Worm (Caenorhabditis elegans) whole organism, late embryonic: ENCODE data around the gene cest-35.1.

Source experiments
- C08G9.2 ChIP-seq: sonication (generic microtip); optimal IDR thresholded peaks from 2 replicates; lab custom pipeline; 2016; ENCODE audit warnings: mild to moderate bottlenecking, missing genetic modification characterization, moderate library complexity, missing compliant biosample characterization
- C38D4.7 ChIP-seq: fragments of 200-800 bp; sonication (Bioruptor generic); optimal IDR thresholded peaks from 2 replicates; lab custom pipeline; 2018; ENCODE audit warnings: mild to moderate bottlenecking, missing genetic modification characterization, moderate library complexity, missing compliant biosample characterization
- K02D7.2 ChIP-seq: sonication (generic microtip); optimal IDR thresholded peaks from 2 replicates; lab custom pipeline; 2017; ENCODE audit warnings: mild to moderate bottlenecking, missing genetic modification characterization, missing compliant biosample characterization
- Y22D7AL.16 ChIP-seq: sonication (generic microtip); optimal IDR thresholded peaks from 2 replicates; lab custom pipeline; 2016; ENCODE audit warnings: missing genetic modification characterization, missing compliant biosample characterization
- ahr-1 ChIP-seq: sonication (generic microtip); optimal IDR thresholded peaks from 2 replicates; lab custom pipeline; 2016; ENCODE audit warnings: missing genetic modification characterization, missing compliant biosample characterization
- ama-1 ChIP-seq: fragments of 150-350 bp; optimal IDR thresholded peaks from 2 replicates; lab custom pipeline; 2014
- ceh-18 ChIP-seq: sonication (generic microtip); optimal IDR thresholded peaks from 2 replicates; lab custom pipeline; 2016; ENCODE audit warnings: missing genetic modification characterization, missing compliant biosample characterization
- ceh-2 ChIP-seq: sonication (generic microtip); optimal IDR thresholded peaks from 2 replicates; lab custom pipeline; 2016; ENCODE audit warnings: missing genotype, missing genetic modification characterization, missing compliant biosample characterization
- ceh-22 ChIP-seq: sonication (generic microtip); optimal IDR thresholded peaks from 2 replicates; lab custom pipeline; 2017; ENCODE audit warnings: missing biosample characterization, missing genetic modification characterization
- ceh-34 ChIP-seq: sonication (generic microtip); optimal IDR thresholded peaks from 2 replicates; lab custom pipeline; 2016; ENCODE audit warnings: mild to moderate bottlenecking, missing genetic modification characterization, missing compliant biosample characterization
- ceh-45 ChIP-seq: fragments of 200-800 bp; sonication (Bioruptor generic); IDR thresholded peaks from 2 replicates; pipeline ENCODE4 v1.3.6; 2022; ENCODE audit warnings: missing genetic modification reagents, missing genetic modification characterization, missing compliant biosample characterization
- ceh-48 ChIP-seq: sonication (generic microtip); optimal IDR thresholded peaks from 2 replicates; lab custom pipeline; 2016; ENCODE audit warnings: missing genetic modification characterization, inconsistent platforms, missing compliant biosample characterization
- ceh-6 ChIP-seq: fragments of 200-800 bp; sonication (Bioruptor generic); optimal IDR thresholded peaks from 2 replicates; lab custom pipeline; 2018; ENCODE audit warnings: mild to moderate bottlenecking, missing genetic modification characterization, missing compliant biosample characterization
- ceh-9 ChIP-seq: sonication (generic microtip); optimal IDR thresholded peaks from 2 replicates; lab custom pipeline; 2016; ENCODE audit warnings: mild to moderate bottlenecking, missing genetic modification characterization, inconsistent platforms, missing compliant biosample characterization
- che-1 ChIP-seq: sonication (generic microtip); optimal IDR thresholded peaks from 2 replicates; lab custom pipeline; 2016; ENCODE audit warnings: mild to moderate bottlenecking, missing genetic modification characterization, missing compliant biosample characterization
- dmd-4 ChIP-seq: sonication (generic microtip); optimal IDR thresholded peaks from 2 replicates; lab custom pipeline; 2016; ENCODE audit warnings: borderline replicate concordance, missing genetic modification characterization, missing compliant biosample characterization
- dve-1 ChIP-seq: sonication (generic microtip); optimal IDR thresholded peaks from 2 replicates; lab custom pipeline; 2017; ENCODE audit warnings: antibody characterized with exemption, mild to moderate bottlenecking, missing genetic modification characterization, missing compliant biosample characterization
- elt-2 ChIP-seq: sonication (generic microtip); optimal IDR thresholded peaks from 2 replicates; lab custom pipeline; 2016; ENCODE audit warnings: missing genetic modification reagents, missing genetic modification characterization, missing compliant biosample characterization
- eyg-1 ChIP-seq: sonication (generic microtip); optimal IDR thresholded peaks from 2 replicates; lab custom pipeline; 2016; ENCODE audit warnings: missing genotype, missing genetic modification characterization, missing compliant biosample characterization
- fax-1 ChIP-seq: sonication (generic microtip); optimal IDR thresholded peaks from 2 replicates; lab custom pipeline; 2016; ENCODE audit warnings: missing genotype, missing genetic modification characterization, missing compliant biosample characterization
- gmeb-2 ChIP-seq: sonication (generic microtip); optimal IDR thresholded peaks from 2 replicates; lab custom pipeline; 2016; ENCODE audit warnings: missing genetic modification characterization, inconsistent platforms, missing compliant biosample characterization
- hlh-30 ChIP-seq: sonication (generic microtip); optimal IDR thresholded peaks from 2 replicates; lab custom pipeline; 2017; ENCODE audit warnings: antibody characterized with exemption, missing genetic modification characterization, missing compliant biosample characterization; ENCODE audit not compliant: insufficient read depth
- hlh-8 ChIP-seq: sonication (generic microtip); optimal IDR thresholded peaks from 2 replicates; lab custom pipeline; 2016; ENCODE audit warnings: missing genotype, missing genetic modification characterization, missing compliant biosample characterization
- lim-6 ChIP-seq: sonication (generic microtip); optimal IDR thresholded peaks from 2 replicates; lab custom pipeline; 2016; ENCODE audit warnings: missing genetic modification characterization, missing compliant biosample characterization
- lin-11 ChIP-seq: fragments of 200-800 bp; sonication (Bioruptor generic); optimal IDR thresholded peaks from 2 replicates; lab custom pipeline; 2018; ENCODE audit warnings: mild to moderate bottlenecking, missing genetic modification characterization, missing compliant biosample characterization
- nhr-11 ChIP-seq: fragments of 150-350 bp; optimal IDR thresholded peaks from 2 replicates; lab custom pipeline; 2014; ENCODE audit warnings: missing biosample characterization, missing genetic modification characterization
- npax-4 ChIP-seq: sonication (generic microtip); optimal IDR thresholded peaks from 2 replicates; lab custom pipeline; 2016; ENCODE audit warnings: missing genetic modification characterization, missing compliant biosample characterization
- odd-2 ChIP-seq: sonication (generic microtip); optimal IDR thresholded peaks from 2 replicates; lab custom pipeline; 2017; ENCODE audit warnings: antibody characterized with exemption, mild to moderate bottlenecking, missing genetic modification characterization, missing compliant biosample characterization
- pag-3 ChIP-seq: sonication (generic microtip); optimal IDR thresholded peaks from 2 replicates; lab custom pipeline; 2016; ENCODE audit warnings: missing compliant biosample characterization, missing genetic modification characterization, borderline replicate concordance
- pat-9 ChIP-seq: fragments of 200-800 bp; sonication (Bioruptor generic); optimal IDR thresholded peaks from 2 replicates; lab custom pipeline; 2018; ENCODE audit warnings: mild to moderate bottlenecking, missing genetic modification characterization, moderate library complexity, missing compliant biosample characterization
- pax-1 ChIP-seq: fragments of 150-350 bp; optimal IDR thresholded peaks from 2 replicates; lab custom pipeline; 2014; ENCODE audit warnings: missing biosample characterization, missing genetic modification characterization
- pqm-1 ChIP-seq: sonication (generic microtip); optimal IDR thresholded peaks from 2 replicates; lab custom pipeline; 2016; ENCODE audit warnings: missing genetic modification characterization, missing compliant biosample characterization
- pros-1 ChIP-seq: fragments of 150-350 bp; optimal IDR thresholded peaks from 2 replicates; lab custom pipeline; 2014; ENCODE audit warnings: missing biosample characterization, missing genetic modification reagents, missing genetic modification characterization
- syd-9 ChIP-seq: sonication (generic microtip); optimal IDR thresholded peaks from 2 replicates; lab custom pipeline; 2016; ENCODE audit warnings: mild to moderate bottlenecking, missing genetic modification characterization, moderate library complexity, missing compliant biosample characterization
- tbx-2 ChIP-seq: sonication (generic microtip); optimal IDR thresholded peaks from 2 replicates; lab custom pipeline; 2016; ENCODE audit warnings: missing genetic modification characterization, missing compliant biosample characterization
- unc-55 ChIP-seq: sonication (generic microtip); optimal IDR thresholded peaks from 2 replicates; lab custom pipeline; 2017; ENCODE audit warnings: missing biosample characterization, missing genetic modification reagents, missing genetic modification characterization
- zip-5 ChIP-seq: sonication (generic microtip); optimal IDR thresholded peaks from 2 replicates; lab custom pipeline; 2016; ENCODE audit warnings: missing genetic modification characterization, missing compliant biosample characterization
- ztf-16 ChIP-seq: sonication (generic microtip); optimal IDR thresholded peaks from 2 replicates; lab custom pipeline; 2017; ENCODE audit warnings: missing genetic modification characterization, missing compliant biosample characterization

cest-35.1 gene

DNA sequence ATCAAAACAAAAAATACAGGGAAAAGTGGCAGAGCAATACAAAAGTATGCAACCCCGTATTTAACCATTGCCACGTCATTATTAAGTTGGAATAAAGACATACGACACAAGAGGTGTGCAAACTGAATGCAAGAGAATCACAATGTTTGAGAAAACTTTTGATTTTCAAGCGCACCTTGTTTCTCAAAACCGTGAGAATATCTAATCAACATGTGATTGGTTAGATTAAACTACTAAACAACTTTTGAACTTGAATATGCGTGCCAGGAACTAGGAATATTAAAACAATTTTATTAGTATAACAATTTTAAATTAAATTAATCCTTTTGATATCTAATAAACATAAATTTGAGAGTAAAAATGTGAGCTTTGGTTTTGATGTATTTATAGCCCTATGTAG is 16.5 kb upstream of the cest-35.1 start, which contains the start of gene srt-70:
TSS of gene srt-70 (minus strand) at position 101 of the 400 bp plus-strand sequence.
- TF ChIP-seq pat-9 (no peak), pag-3 (no peak), ceh-45 (GFP tag; lab: Robert Waterston, UW) (no peak), tbx-2 (no peak), ceh-18 (tag; lab: Kevin White, UChicago) (no peak), ceh-9 (tag; lab: Kevin White, UChicago) (no peak)

DNA sequence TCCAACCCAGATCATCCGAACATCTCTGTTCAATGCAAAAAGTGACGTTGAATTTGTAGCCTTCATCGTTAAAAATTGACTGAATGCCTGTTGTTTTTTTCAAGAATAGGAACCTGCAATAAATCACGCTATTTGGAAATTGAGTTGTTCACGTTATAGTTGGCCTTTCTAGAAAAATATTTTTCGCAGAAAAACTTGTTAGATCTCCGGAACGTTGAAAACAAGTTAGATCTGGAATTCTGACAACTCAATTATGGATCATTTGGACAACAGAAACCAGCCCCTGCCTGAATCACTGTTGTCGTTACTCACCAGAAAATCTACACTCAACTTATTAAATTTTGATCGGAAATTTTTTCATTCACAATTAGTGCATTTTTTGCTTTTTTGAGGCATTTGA is 14.4 kb upstream of the cest-35.1 start, which contains the start of gene srt-67:
TSS of gene srt-67 (minus strand) at position 101 of the 400 bp plus-strand sequence.
- no peak for TF ChIP-seq dmd-4 (tag; lab: Kevin White, UChicago)
- no peak for TF ChIP-seq K02D7.2 (tag; lab: Kevin White, UChicago)
- TF ChIP-seq fax-1 = no peak
- TF ChIP-seq ceh-48 (tag; lab: Kevin White, UChicago) = no peak
- TF ChIP-seq hlh-30 (tag; lab: Kevin White, UChicago) = no peak
- no peak for TF ChIP-seq nhr-11 (tag; lab: Kevin White, UChicago)

DNA sequence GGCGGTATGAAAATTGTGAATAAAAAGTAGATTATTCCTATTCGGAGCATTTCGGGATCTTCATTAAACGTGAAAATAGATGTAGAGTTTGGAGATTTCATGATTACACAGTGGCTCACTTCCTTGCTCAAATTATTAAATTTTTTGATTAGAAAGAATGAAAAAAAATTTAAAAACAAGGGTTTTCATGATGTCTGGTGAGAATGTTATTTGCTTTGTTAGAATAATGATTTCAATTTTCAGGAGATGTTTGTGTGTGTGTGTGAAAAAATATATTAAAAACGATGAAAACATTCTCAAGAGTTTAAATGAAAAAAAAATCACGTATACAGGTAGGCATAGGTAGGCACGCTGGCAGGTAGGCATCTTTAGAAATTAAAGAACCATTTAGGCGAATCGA is 9.1 kb upstream of the cest-35.1 start, which contains the start of gene srt-68:
TSS of gene srt-68 (minus strand) at position 101 of the 400 bp plus-strand sequence.
- no peak for TF ChIP-seq ama-1 (lab: Kevin White, UChicago)
- no peak for TF ChIP-seq lin-11
- no peak for TF ChIP-seq lim-6 (tag; lab: Kevin White, UChicago)
- TF ChIP-seq che-1 (tag; lab: Kevin White, UChicago) = no peak
- no peak for TF ChIP-seq C08G9.2 (tag; lab: Kevin White, UChicago)
- TF ChIP-seq eyg-1 (tag; lab: Kevin White, UChicago) = no peak
- TF ChIP-seq pqm-1 (tag; lab: Kevin White, UChicago) = no peak
- no peak for TF ChIP-seq unc-55 (GFP tag; lab: Kevin White, UChicago)
- TF ChIP-seq ceh-34 = no peak
- no peak for TF ChIP-seq tbx-2

DNA sequence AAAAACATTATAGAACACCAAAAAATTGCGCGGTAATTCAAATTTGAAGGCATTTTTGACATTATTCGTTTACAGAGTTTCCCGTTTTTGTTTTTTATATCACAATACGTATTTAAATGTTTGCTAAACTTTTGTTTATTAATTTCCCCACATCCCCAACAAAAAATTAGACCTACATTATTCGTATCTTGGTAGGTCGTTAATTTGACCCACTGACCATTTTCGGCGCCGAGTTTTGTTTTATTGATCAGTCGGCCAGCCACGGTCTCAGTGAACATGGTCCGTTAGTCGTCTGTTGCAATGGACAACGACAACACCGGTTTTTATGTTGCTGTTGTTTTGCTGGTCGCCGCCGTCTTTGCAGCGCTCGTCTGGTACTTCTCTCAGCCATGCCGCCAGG is 3.0 kb downstream of the cest-35.1 start, which contains the start of gene B0238.15:
TSS of gene B0238.15 (plus strand) at position 301 of the 400 bp plus-strand sequence.
- TF ChIP-seq dve-1 (tag; lab: Kevin White, UChicago) = no peak
- TF ChIP-seq ceh-45 (GFP tag; lab: Robert Waterston, UW) = no peak
- TF ChIP-seq ahr-1 = no peak
- TF ChIP-seq C38D4.7 (GFP tag; lab: Kevin White, UChicago) = no peak
- no peak for TF ChIP-seq ama-1 (lab: Kevin White, UChicago)
- TF ChIP-seq ceh-2 (tag; lab: Kevin White, UChicago) = no peak
- TF ChIP-seq ceh-18 (tag; lab: Kevin White, UChicago) = no peak
- no peak for TF ChIP-seq syd-9 (tag; lab: Kevin White, UChicago)
- TF ChIP-seq C08G9.2 (tag; lab: Kevin White, UChicago) = no peak
- no peak for TF ChIP-seq ceh-48 (tag; lab: Kevin White, UChicago)
- no peak for TF ChIP-seq npax-4 (tag; lab: Kevin White, UChicago)
- TF ChIP-seq pros-1 = no peak
- TF ChIP-seq Y22D7AL.16 (tag; lab: Kevin White, UChicago) = no peak
- no peak for TF ChIP-seq pax-1 (tag; lab: Kevin White, UChicago)
- TF ChIP-seq pag-3 = no peak
- TF ChIP-seq ztf-16 (tag; lab: Kevin White, UChicago) = no peak
- TF ChIP-seq gmeb-2 (tag; lab: Kevin White, UChicago) = no peak

DNA sequence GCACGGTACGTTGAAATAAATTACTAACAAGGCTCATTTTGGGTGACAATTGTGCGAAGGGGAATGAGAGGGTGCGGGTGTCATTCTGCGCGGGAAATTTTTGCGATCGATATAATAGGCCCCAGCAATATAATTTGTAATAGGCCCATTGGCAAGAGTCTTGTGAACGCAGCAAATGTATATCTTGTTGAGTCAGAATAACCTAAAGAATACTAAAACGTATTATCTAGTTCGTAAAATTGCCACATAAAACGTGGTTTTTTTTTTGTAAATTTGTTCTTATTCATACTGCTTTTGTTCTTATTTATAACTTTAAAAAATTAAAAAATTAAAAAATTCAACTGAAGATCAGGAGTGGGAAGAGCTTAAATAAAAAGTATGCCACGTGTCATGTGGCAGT is 3.5 kb downstream of the cest-35.1 start, which contains the start of gene C52A10.3:
TSS of gene C52A10.3 (minus strand) at position 101 of the 400 bp plus-strand sequence.
- no peak for TF ChIP-seq eyg-1 (tag; lab: Kevin White, UChicago)
- no peak for TF ChIP-seq ceh-6 (GFP tag; lab: Kevin White, UChicago)
- no peak for TF ChIP-seq ceh-22
- TF ChIP-seq zip-5 (tag; lab: Kevin White, UChicago) = no peak
- no peak for TF ChIP-seq odd-2 (tag; lab: Kevin White, UChicago)
- no peak for TF ChIP-seq pqm-1 (tag; lab: Kevin White, UChicago)
- TF ChIP-seq hlh-8 (tag; lab: Kevin White, UChicago) = no peak
- TF ChIP-seq hlh-30 (tag; lab: Kevin White, UChicago) = no peak
- TF ChIP-seq nhr-11 (tag; lab: Kevin White, UChicago) = no peak
- TF ChIP-seq pat-9 = no peak
- no peak for TF ChIP-seq npax-4 (tag; lab: Kevin White, UChicago)
- TF ChIP-seq dve-1 (tag; lab: Kevin White, UChicago) = no peak
- TF ChIP-seq ama-1 (lab: Kevin White, UChicago) = no peak
- TF ChIP-seq C38D4.7 (GFP tag; lab: Kevin White, UChicago) = no peak
- TF ChIP-seq C08G9.2 (tag; lab: Kevin White, UChicago) = no peak
- no peak for TF ChIP-seq unc-55 (GFP tag; lab: Kevin White, UChicago)
- TF ChIP-seq ahr-1 = no peak
- TF ChIP-seq elt-2 (tag; lab: Kevin White, UChicago) = no peak
- TF ChIP-seq lin-11 = no peak
- TF ChIP-seq pag-3 = no peak
